Worm (Caenorhabditis elegans) whole organism, young adult: ENCODE results near the gene dmd-5.
"Not testable (repeated sequence)": the region's sequence is repeated elsewhere in the genome, so short reads cannot be mapped to it uniquely, and the experiment has no call there.

Source experiments
- B0336.3 ChIP-seq: fragments of 200-800 bp; sonication (Bioruptor generic); IDR thresholded peaks from 2 replicates; pipeline ENCODE4 v1.3.6; 2022; ENCODE audit warnings: missing genetic modification characterization, missing compliant biosample characterization
- D2030.7 ChIP-seq: fragments of 200-800 bp; sonication (Bioruptor generic); IDR thresholded peaks from 2 replicates; pipeline ENCODE4 v1.3.6; 2022; ENCODE audit warnings: missing genetic modification reagents, missing genetic modification characterization, missing compliant biosample characterization
- F22D6.2 ChIP-seq: sonication (generic microtip); optimal IDR thresholded peaks from 2 replicates; lab custom pipeline; 2016; ENCODE audit warnings: mild to moderate bottlenecking, missing genetic modification characterization, missing compliant biosample characterization
- F55B11.4 ChIP-seq: sonication (generic microtip); optimal IDR thresholded peaks from 2 replicates; lab custom pipeline; 2016; ENCODE audit warnings: missing compliant biosample characterization, missing genetic modification characterization, borderline replicate concordance; ENCODE audit not compliant: insufficient read depth
- F57A8.1 ChIP-seq: fragments of 200-800 bp; sonication (Bioruptor generic); optimal IDR thresholded peaks from 2 replicates; lab custom pipeline; 2018; ENCODE audit warnings: mild to moderate bottlenecking, missing genetic modification characterization, moderate library complexity, missing compliant biosample characterization
- T26A5.8 ChIP-seq: sonication (generic microtip); optimal IDR thresholded peaks from 2 replicates; lab custom pipeline; 2016; ENCODE audit warnings: missing genetic modification characterization, missing compliant biosample characterization
- Y53F4B.3 ChIP-seq: fragments of 200-800 bp; sonication (Bioruptor generic); IDR thresholded peaks from 2 replicates; pipeline ENCODE4 v1.3.6; 2022; ENCODE audit warnings: missing genetic modification reagents, missing genetic modification characterization, missing compliant biosample characterization
- ZK185.1 ChIP-seq: sonication (generic microtip); optimal IDR thresholded peaks from 2 replicates; lab custom pipeline; 2016; ENCODE audit warnings: mild to moderate bottlenecking, missing genetic modification characterization, missing compliant biosample characterization; ENCODE audit not compliant: poor library complexity, severe bottlenecking
- aptf-3 ChIP-seq: fragments of 200-800 bp; sonication (Bioruptor generic); IDR thresholded peaks from 2 replicates; pipeline ENCODE4 v1.3.6; 2022; ENCODE audit warnings: missing genetic modification characterization, missing compliant biosample characterization
- bed-1 ChIP-seq: fragments of 200-800 bp; sonication (Bioruptor generic); IDR thresholded peaks from 2 replicates; pipeline ENCODE4 v1.3.6; 2022; ENCODE audit warnings: missing genetic modification reagents, missing genetic modification characterization, missing compliant biosample characterization
- bed-2 ChIP-seq: fragments of 200-800 bp; sonication (Bioruptor generic); IDR thresholded peaks from 2 replicates; pipeline ENCODE4 v1.3.6; 2022; ENCODE audit warnings: missing genetic modification reagents, missing genetic modification characterization, missing compliant biosample characterization
- ceh-91 ChIP-seq: fragments of 200-800 bp; sonication (Bioruptor generic); IDR thresholded peaks from 2 replicates; pipeline ENCODE4 v1.3.6; 2022; ENCODE audit warnings: missing genetic modification reagents, missing genetic modification characterization, missing compliant biosample characterization
- chd-7 ChIP-seq: sonication (generic microtip); optimal IDR thresholded peaks from 2 replicates; lab custom pipeline; 2016; ENCODE audit warnings: mild to moderate bottlenecking, missing genetic modification characterization, moderate library complexity, missing compliant biosample characterization
- dox-1 ChIP-seq: fragments of 200-800 bp; sonication (Bioruptor generic); IDR thresholded peaks from 2 replicates; pipeline ENCODE4 v1.3.6; 2022; ENCODE audit warnings: missing genetic modification reagents, missing genetic modification characterization, missing compliant biosample characterization
- dpff-1 ChIP-seq: sonication (generic microtip); optimal IDR thresholded peaks from 2 replicates; lab custom pipeline; 2017; ENCODE audit warnings: mild to moderate bottlenecking, missing genetic modification characterization, missing compliant biosample characterization
- egl-44 ChIP-seq: fragments of 200-800 bp; sonication (Bioruptor generic); IDR thresholded peaks from 2 replicates; pipeline ENCODE4 v1.3.6; 2022; ENCODE audit warnings: missing genetic modification reagents, missing genetic modification characterization, missing compliant biosample characterization
- fkh-3 ChIP-seq: sonication (generic microtip); optimal IDR thresholded peaks from 2 replicates; lab custom pipeline; 2016; ENCODE audit warnings: mild to moderate bottlenecking, missing genetic modification characterization, missing compliant biosample characterization
- him-1 ChIP-seq: sonication (generic microtip); optimal IDR thresholded peaks from 2 replicates; lab custom pipeline; 2016; ENCODE audit warnings: missing genotype, missing genetic modification reagents, missing genetic modification characterization, missing compliant biosample characterization
- hlh-12 ChIP-seq: sonication (generic microtip); optimal IDR thresholded peaks from 2 replicates; lab custom pipeline; 2016; ENCODE audit warnings: missing genetic modification characterization, missing compliant biosample characterization
- hlh-26 ChIP-seq: fragments of 200-800 bp; sonication (Bioruptor generic); conservative IDR thresholded peaks from 2 replicates; pipeline ENCODE4 v1.3.6; 2022; ENCODE audit warnings: missing genetic modification reagents, missing genetic modification characterization, missing compliant biosample characterization
- hmg-1.2 ChIP-seq: fragments of 200-800 bp; sonication (Bioruptor generic); IDR thresholded peaks from 2 replicates; pipeline ENCODE4 v1.3.6; 2022; ENCODE audit warnings: missing genetic modification reagents, missing genetic modification characterization, missing compliant biosample characterization
- hmg-20 ChIP-seq: fragments of 200-800 bp; sonication (Bioruptor generic); IDR thresholded peaks from 2 replicates; pipeline ENCODE4 v1.3.6; 2022; ENCODE audit warnings: missing genetic modification reagents, missing genetic modification characterization, missing compliant biosample characterization
- hsf-1 ChIP-seq: fragments of 200-800 bp; sonication (Bioruptor generic); IDR thresholded peaks from 2 replicates; pipeline ENCODE4 v1.3.6; 2022; ENCODE audit warnings: missing genetic modification reagents, missing genetic modification characterization, missing compliant biosample characterization
- mxl-1 ChIP-seq: sonication (generic microtip); optimal IDR thresholded peaks from 2 replicates; lab custom pipeline; 2016; ENCODE audit warnings: missing genetic modification characterization, missing compliant biosample characterization
- nfya-1 ChIP-seq: sonication (generic microtip); optimal IDR thresholded peaks from 2 replicates; lab custom pipeline; 2017; ENCODE audit warnings: antibody characterized with exemption, missing compliant biosample characterization, missing genetic modification characterization, borderline replicate concordance; ENCODE audit not compliant: insufficient read depth
- nfyb-1 ChIP-seq: fragments of 200-800 bp; sonication (Bioruptor generic); IDR thresholded peaks from 2 replicates; pipeline ENCODE4 v1.3.6; 2022; ENCODE audit warnings: missing genetic modification reagents, missing genetic modification characterization, missing compliant biosample characterization
- nhr-27 ChIP-seq: fragments of 200-800 bp; sonication (Bioruptor generic); optimal IDR thresholded peaks from 2 replicates; lab custom pipeline; 2018; ENCODE audit warnings: mild to moderate bottlenecking, missing genetic modification characterization, moderate library complexity, missing compliant biosample characterization
- nhr-80 ChIP-seq: sonication (generic microtip); optimal IDR thresholded peaks from 2 replicates; lab custom pipeline; 2016; ENCODE audit warnings: missing genetic modification characterization, missing compliant biosample characterization
- pbrm-1 ChIP-seq: fragments of 200-800 bp; sonication (Bioruptor generic); IDR thresholded peaks from 2 replicates; pipeline ENCODE4 v1.3.6; 2022; ENCODE audit warnings: missing genetic modification reagents, missing genetic modification characterization, missing compliant biosample characterization
- pha-4 ChIP-seq: fragments of 150-350 bp; sonication (generic microtip); optimal IDR thresholded peaks from 2 replicates; lab custom pipeline; 2014; ENCODE audit warnings: missing biosample characterization, missing genetic modification reagents, missing genetic modification characterization
- sdz-38 ChIP-seq: sonication (generic microtip); optimal IDR thresholded peaks from 2 replicates; lab custom pipeline; 2016; ENCODE audit warnings: missing genotype, missing genetic modification characterization, missing compliant biosample characterization
- snpc-1.3 ChIP-seq: sonication (generic microtip); optimal IDR thresholded peaks from 2 replicates; lab custom pipeline; 2017; ENCODE audit warnings: missing genetic modification characterization, mild to moderate bottlenecking, missing compliant biosample characterization, antibody characterized with exemption, moderate library complexity, missing genotype, missing genetic modification reagents; ENCODE audit not compliant: insufficient read depth
- snpc-3.4 ChIP-seq: sonication (generic microtip); optimal IDR thresholded peaks from 2 replicates; lab custom pipeline; 2017; ENCODE audit warnings: missing genetic modification characterization, mild to moderate bottlenecking, missing compliant biosample characterization, antibody characterized with exemption, moderate library complexity, missing genotype, missing genetic modification reagents
- snpc-4 ChIP-seq, 5 experiments: fragments of 150-350 bp in 1 of 5; sonication (generic microtip) in 4 of 5; optimal IDR thresholded peaks; 2 replicates each; lab custom pipeline; 2014 to 2018; ENCODE audit warnings: missing genetic modification characterization in 5 of 5, missing biosample characterization in 3 of 5, antibody characterized with exemption in 2 of 5, mild to moderate bottlenecking in 2 of 5, missing compliant biosample characterization in 2 of 5, missing genotype in 2 of 5, moderate library complexity in 2 of 5, missing genetic modification reagents in 1 of 5
- tbp1 ChIP-seq: fragments of 200-800 bp; sonication (Bioruptor generic); optimal IDR thresholded peaks from 2 replicates; lab custom pipeline; 2018; ENCODE audit warnings: mild to moderate bottlenecking, missing genetic modification characterization, missing compliant biosample characterization
- tlf-1 ChIP-seq: fragments of 200-800 bp; sonication (Bioruptor generic); optimal IDR thresholded peaks from 2 replicates; lab custom pipeline; 2018; ENCODE audit warnings: mild to moderate bottlenecking, missing genetic modification characterization, missing compliant biosample characterization
- xnd-1 ChIP-seq: sonication (generic microtip); optimal IDR thresholded peaks from 2 replicates; lab custom pipeline; 2016; ENCODE audit warnings: missing genotype, missing genetic modification reagents, missing genetic modification characterization, missing compliant biosample characterization
- ztf-18 ChIP-seq: sonication (generic microtip); optimal IDR thresholded peaks from 2 replicates; lab custom pipeline; 2016; ENCODE audit warnings: missing genotype, mild to moderate bottlenecking, missing genetic modification characterization, missing compliant biosample characterization
- ztf-22 ChIP-seq: fragments of 200-800 bp; sonication (Bioruptor generic); optimal IDR thresholded peaks from 2 replicates; lab custom pipeline; 2018; ENCODE audit warnings: mild to moderate bottlenecking, missing genetic modification characterization, moderate library complexity, missing compliant biosample characterization
- ztf-28 ChIP-seq: fragments of 200-800 bp; sonication (Bioruptor generic); IDR thresholded peaks from 2 replicates; pipeline ENCODE4 v1.3.6; 2022; ENCODE audit warnings: missing genetic modification reagents, missing genetic modification characterization, missing compliant biosample characterization

dmd-5 gene

DNA sequence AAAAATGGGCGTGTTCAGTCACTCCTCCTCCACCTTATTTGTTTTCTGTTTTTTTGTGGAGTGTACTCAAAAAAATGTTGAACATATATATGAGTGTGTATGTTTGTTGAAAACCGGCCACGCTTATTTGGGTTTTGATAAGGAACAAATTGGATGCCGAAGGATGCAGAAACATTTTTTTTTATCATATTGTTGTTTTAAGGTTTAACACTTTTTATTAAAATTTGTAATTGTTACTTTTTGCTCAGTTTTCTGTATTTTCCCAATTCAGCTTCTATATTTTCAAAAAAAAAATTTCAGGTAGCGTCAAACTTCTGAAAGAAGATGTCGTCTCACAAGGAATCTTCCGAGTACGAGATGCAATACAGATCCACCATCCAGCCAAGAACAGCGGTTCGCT, 8.7 kb downstream of the dmd-5 start, which contains the start of gene ifb-1:
ifb-1 (plus strand) TSS at position 301 of the 400 bp plus-strand sequence.
- TF ChIP-seq snpc-4 (GFP tag; optimal IDR thresholded peaks at IDR 0.05; lab: Kevin White, UChicago) (no peak), snpc-4 (tag; optimal IDR thresholded peaks at IDR 0.05; lab: Kevin White, UChicago) (no peak), chd-7 (tag; lab: Kevin White, UChicago) (no peak), dox-1 (GFP tag; lab: Robert Waterston, UW) (no peak), hmg-20 (GFP tag; lab: Robert Waterston, UW) (no peak), D2030.7 (no peak), ceh-91 (GFP tag; lab: Robert Waterston, UW) (no peak), fkh-3 (tag; lab: Kevin White, UChicago) (no peak), bed-1 (no peak), sdz-38 (no peak), ztf-22 (GFP tag; lab: Kevin White, UChicago) (no peak), tlf-1 (no peak), dpff-1 (tag; lab: Kevin White, UChicago) (no peak), snpc-3.4 (no peak), F55B11.4 (tag; lab: Kevin White, UChicago) (no peak), nhr-27 (tag; lab: Kevin White, UChicago) (no peak), tbp1 (GFP tag; lab: Kevin White, UChicago) (no peak), ztf-18 (tag; lab: Kevin White, UChicago) (no peak), hlh-26 (GFP tag; lab: Robert Waterston, UW) (no peak)

DNA sequence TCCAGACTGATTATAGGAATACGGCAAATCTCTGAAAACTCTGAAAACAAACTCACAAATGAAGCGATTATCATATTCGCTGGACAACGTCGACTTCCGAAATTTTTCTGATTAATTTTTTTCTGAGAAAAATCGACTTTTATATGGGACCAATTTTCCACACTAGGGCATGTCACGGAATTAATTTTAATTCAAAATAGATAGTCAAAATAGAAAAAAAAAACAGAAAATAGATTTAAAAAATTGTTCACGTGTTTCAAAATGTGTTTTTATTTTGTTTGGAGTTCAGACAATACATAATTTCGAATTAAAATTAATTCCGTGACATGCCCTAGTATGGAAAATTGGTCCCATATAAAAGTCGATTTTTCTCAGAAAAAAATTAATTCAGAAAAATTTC, 16.4 kb downstream of the dmd-5 start, which contains the start of the genes F10C1.3 and F10C1.23:
F10C1.3 (minus strand) TSS at position 101 of the 400 bp plus-strand sequence.
F10C1.23 (plus strand) TSS at position 385 of the 400 bp plus-strand sequence.
- TF ChIP-seq snpc-1.3; Y53F4B.3 (GFP tag; lab: Robert Waterston, UW); aptf-3 (GFP tag; lab: Robert Waterston, UW): not testable (repeated sequence)

DNA sequence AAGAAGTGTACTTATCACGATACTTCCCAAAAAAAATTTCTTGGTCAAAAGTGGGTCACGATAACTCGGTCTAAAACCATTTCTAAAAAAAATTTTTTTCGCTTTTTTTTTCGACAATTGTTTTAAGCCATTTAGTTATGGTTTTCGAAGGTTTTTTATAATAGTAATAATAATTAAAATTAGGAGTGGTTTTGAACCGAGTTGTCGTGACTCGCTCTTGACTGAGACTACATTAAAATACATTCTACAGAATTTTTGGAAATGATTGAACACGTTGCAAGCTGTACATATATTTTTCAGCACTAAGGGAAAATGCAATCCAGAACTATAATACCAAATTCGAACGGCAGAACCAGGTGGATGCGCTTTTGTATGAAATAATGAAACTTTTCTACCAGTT, 19.9 kb downstream of the dmd-5 start, which contains the start of gene F10C1.8:
F10C1.8 (plus strand) TSS at position 301 of the 400 bp plus-strand sequence.
- TF ChIP-seq F57A8.1 (GFP tag; lab: Kevin White, UChicago), result no peak
- no peak for TF ChIP-seq hmg-1.2 (GFP tag; lab: Robert Waterston, UW)
- TF ChIP-seq him-1, result no peak
- TF ChIP-seq nfyb-1, result no peak
- TF ChIP-seq, all 124 proteins: peak for 0

DNA sequence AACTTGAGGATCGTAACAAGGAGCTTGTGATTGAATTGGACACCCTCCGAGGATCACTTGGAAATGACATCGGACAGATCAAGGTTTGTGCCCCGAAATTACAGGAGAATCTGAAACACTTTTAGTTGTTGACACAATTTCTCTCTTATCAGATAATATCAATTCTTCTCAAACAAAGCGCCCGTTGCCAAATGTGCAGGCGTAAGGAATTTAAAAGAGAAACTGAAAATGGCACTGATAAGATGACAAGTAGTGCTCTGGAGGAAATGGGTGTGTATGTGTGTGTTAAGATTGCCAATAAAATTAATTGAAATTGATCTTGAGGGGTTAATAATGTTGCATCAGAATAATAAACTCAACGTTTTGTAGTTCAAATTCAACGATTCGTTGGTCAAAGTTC, 22.7 kb downstream of the dmd-5 start:
- TF ChIP-seq pha-4, result no peak
- no peak for TF ChIP-seq hlh-12
- peak; percentile 96 for TF ChIP-seq nhr-80 (tag; lab: Kevin White, UChicago)
- 0 out of 2 replicates have a peak, but pooled peaks have one; percentile 37 for TF ChIP-seq hsf-1 (GFP tag; lab: Robert Waterston, UW)
- no peak for TF ChIP-seq T26A5.8
- no peak for TF ChIP-seq pbrm-1
- TF ChIP-seq sdz-38, result no peak
- TF ChIP-seq ZK185.1, result peak; percentile 29
- TF ChIP-seq xnd-1 (tag; lab: Kevin White, UChicago), result no peak
- no peak for TF ChIP-seq F22D6.2 (tag; lab: Kevin White, UChicago)
- no peak for TF ChIP-seq B0336.3
- no peak for TF ChIP-seq mxl-1 (tag; lab: Kevin White, UChicago)
- no peak for TF ChIP-seq bed-2 (GFP tag; lab: Robert Waterston, UW)
- no peak for TF ChIP-seq nfya-1
- peak; percentile 63 for TF ChIP-seq dox-1 (GFP tag; lab: Robert Waterston, UW)
- no peak for TF ChIP-seq ztf-28
- TF ChIP-seq egl-44, result no peak
- no peak for TF ChIP-seq chd-7 (tag; lab: Kevin White, UChicago)
